Worm (Caenorhabditis elegans): Measurements from ENCODE around the gene xtr-2.

Gene xtr-2

DNA sequence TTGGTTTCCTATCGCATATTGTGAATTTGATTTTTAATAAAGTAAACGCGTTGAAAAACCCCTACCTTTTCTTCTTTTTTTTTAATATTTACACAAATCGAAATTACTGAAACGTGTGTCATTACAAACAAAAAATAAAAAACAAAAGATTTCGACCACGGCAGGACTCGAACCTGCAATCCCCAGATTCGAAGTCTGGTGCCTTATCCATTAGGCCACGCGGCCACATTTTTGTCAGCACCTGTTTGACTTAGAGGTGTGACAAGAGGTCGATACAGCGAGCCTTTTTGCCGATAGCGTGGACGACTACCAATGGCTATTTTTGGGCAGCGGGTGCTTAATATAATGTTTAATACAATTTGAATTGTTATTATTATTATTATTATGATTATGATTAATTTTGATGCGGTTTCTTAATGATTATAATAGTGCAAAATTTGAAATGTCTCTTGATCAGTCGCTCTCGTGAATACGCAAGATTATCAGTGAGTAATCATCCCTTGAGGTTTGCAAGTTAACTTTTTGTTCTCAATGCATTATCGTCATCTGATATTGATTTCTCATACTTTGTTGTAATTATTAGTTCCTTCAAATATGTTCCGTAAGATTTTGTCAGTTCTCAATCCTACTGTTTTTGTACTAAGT lies 22.6 kb downstream of the xtr-2 start, which contains the start of gene srd-44 (continued):
- TF ChIP-seq nhr-27 (tag; optimal IDR thresholded peaks at IDR 0.05) (no peak), dox-1 (GFP tag; IDR thresholded peaks at IDR 0.05) (no peak; the same call in 1 of the 2 replicates), F22D6.2 (tag; optimal IDR thresholded peaks at IDR 0.05) (no peak), B0035.1 (tag; optimal IDR thresholded peaks at IDR 0.05) (peak; percentile 16), lsy-27 (tag; optimal IDR thresholded peaks at IDR 0.05; ENCODE audit: borderline replicate concordance, insufficient read depth) (no peak), ceh-100 (GFP tag; IDR thresholded peaks at IDR 0.05) (no peak), ztf-18 (tag; optimal IDR thresholded peaks at IDR 0.05) (peak; percentile 30), bed-1 (GFP tag; IDR thresholded peaks at IDR 0.05) (no peak), lin-35 (GFP tag; optimal IDR thresholded peaks at IDR 0.05) (no peak), lin-26 (GFP tag; IDR thresholded peaks at IDR 0.05) (peak; percentile 86), dpff-1 (tag; optimal IDR thresholded peaks at IDR 0.05) (no peak), hmg-1.2 (GFP tag; IDR thresholded peaks at IDR 0.05) (no peak), sea-2 (GFP tag; IDR thresholded peaks at IDR 0.05) (no peak), K11D2.4 (GFP tag; IDR thresholded peaks at IDR 0.05) (no peak), ama-1 (optimal IDR thresholded peaks at IDR 0.05) (no peak), ama-1 (GFP tag; optimal IDR thresholded peaks at IDR 0.05) (no peak), F55B11.4 (tag; optimal IDR thresholded peaks at IDR 0.05; ENCODE audit: borderline replicate concordance, insufficient read depth) (no peak), mcd-1 (GFP tag; IDR thresholded peaks at IDR 0.05) (no peak), attf-5 (GFP tag; optimal IDR thresholded peaks at IDR 0.05) (no peak), tbp1 (GFP tag; optimal IDR thresholded peaks at IDR 0.05) (peak; percentile 95), rpc-1 (optimal IDR thresholded peaks at IDR 0.05) (peak; percentile 72), rpc-1 (tag; optimal IDR thresholded peaks at IDR 0.05) (peak; percentile 85), nfya-1 (tag; optimal IDR thresholded peaks at IDR 0.05; ENCODE audit: borderline replicate concordance, insufficient read depth) (no peak), lin-40 (tag; optimal IDR thresholded peaks at IDR 0.05) (no peak), cebp-2 (GFP tag; IDR thresholded peaks at IDR 0.05) (no peak), pbrm-1 (GFP tag; IDR thresholded peaks at IDR 0.05) (peak; percentile 83), attf-6 (GFP tag; IDR thresholded peaks at IDR 0.05) (no peak), let-526 (GFP tag; IDR thresholded peaks at IDR 0.05) (no peak), snpc-4 (GFP tag; optimal IDR thresholded peaks at IDR 0.05) (peak; percentile 56), snpc-4 (tag; optimal IDR thresholded peaks at IDR 0.05) (no peak), rcor-1 (GFP tag; IDR thresholded peaks at IDR 0.05) (peak; percentile 62; the same call in 1 of the 2 replicates), pha-4 (tag; optimal IDR thresholded peaks at IDR 0.05) (no peak), tlf-1 (GFP tag; optimal IDR thresholded peaks at IDR 0.05) (no peak), madf-6 (GFP tag; IDR thresholded peaks at IDR 0.05) (no peak), zim-3 (tag; optimal IDR thresholded peaks at IDR 0.05) (no peak), atf-7 (tag; optimal IDR thresholded peaks at IDR 0.05) (no peak), Y67H2A.10 (GFP tag; conservative IDR thresholded peaks at IDR 0.05) (no peak), C17E4.6 (GFP tag; IDR thresholded peaks at IDR 0.05) (no peak), chd-7 (tag; optimal IDR thresholded peaks at IDR 0.05) (no peak), F33H1.4 (GFP tag; IDR thresholded peaks at IDR 0.05) (no peak), ztf-28 (GFP tag; IDR thresholded peaks at IDR 0.05) (no peak), T26A5.8 (tag; optimal IDR thresholded peaks at IDR 0.05) (no peak), lag-1 (GFP tag; IDR thresholded peaks at IDR 0.05) (no peak), somi-1 (GFP tag; optimal IDR thresholded peaks at IDR 0.05) (no peak), madf-3 (GFP tag; IDR thresholded peaks at IDR 0.05) (no peak), Y79H2A.3 (GFP tag; conservative IDR thresholded peaks at IDR 0.05) (no peak), ztf-6 (GFP tag; IDR thresholded peaks at IDR 0.05) (0 out of 2 replicates have a peak, but pooled peaks have one; percentile 22), nfya-2 (GFP tag; IDR thresholded peaks at IDR 0.05) (no peak), ekl-4 (GFP tag; IDR thresholded peaks at IDR 0.05) (no peak)

Data from whole organism, young adult.